Worm (Caenorhabditis elegans): ENCODE measurements around the gene C05D9.4.

DNA sequence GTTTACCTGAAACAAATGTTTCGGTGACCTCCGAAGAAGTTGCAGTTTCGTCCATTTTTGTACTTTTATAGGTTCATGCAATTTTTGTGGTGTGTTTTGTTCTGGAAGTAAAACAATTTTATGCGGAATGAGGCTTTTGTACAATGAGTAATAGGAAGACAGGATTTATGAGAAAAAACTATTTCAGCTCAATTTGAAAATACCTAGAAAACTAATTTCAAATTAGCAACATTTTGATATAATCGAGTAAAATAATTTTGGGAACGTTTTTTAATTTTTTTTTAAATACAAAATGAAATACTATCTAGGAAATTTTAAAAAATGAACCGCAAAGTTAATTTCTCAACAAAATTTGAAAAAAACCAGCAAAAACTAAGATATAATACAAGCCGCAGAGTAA lies 19.8 kb upstream of the C05D9.4 start, which contains the start of gene rei-2:
- TF ChIP-seq hmbx-1 (tag; optimal IDR thresholded peaks at IDR 0.05) (no peak), tra-4 (tag; optimal IDR thresholded peaks at IDR 0.05) (no peak), F13C5.2 (tag; optimal IDR thresholded peaks at IDR 0.05) (no peak), B0310.2 (tag; optimal IDR thresholded peaks at IDR 0.05) (no peak), ama-1 (optimal IDR thresholded peaks at IDR 0.05) (no peak), sea-1 (GFP tag; conservative IDR thresholded peaks at IDR 0.05) (no peak), scrt-1 (GFP tag; IDR thresholded peaks at IDR 0.05) (no peak), pes-1 (GFP tag; IDR thresholded peaks at IDR 0.05) (no peak), hmg-4 (GFP tag; optimal IDR thresholded peaks at IDR 0.05) (no peak), ets-7 (tag; optimal IDR thresholded peaks at IDR 0.05) (no peak), ceh-36 (tag; optimal IDR thresholded peaks at IDR 0.05) (no peak), tbx-11 (GFP tag; IDR thresholded peaks at IDR 0.05) (no peak), hnd-1 (tag; optimal IDR thresholded peaks at IDR 0.05) (no peak)
